Worm (Caenorhabditis elegans): ENCODE measurements around the gene nhr-50.

DNA sequence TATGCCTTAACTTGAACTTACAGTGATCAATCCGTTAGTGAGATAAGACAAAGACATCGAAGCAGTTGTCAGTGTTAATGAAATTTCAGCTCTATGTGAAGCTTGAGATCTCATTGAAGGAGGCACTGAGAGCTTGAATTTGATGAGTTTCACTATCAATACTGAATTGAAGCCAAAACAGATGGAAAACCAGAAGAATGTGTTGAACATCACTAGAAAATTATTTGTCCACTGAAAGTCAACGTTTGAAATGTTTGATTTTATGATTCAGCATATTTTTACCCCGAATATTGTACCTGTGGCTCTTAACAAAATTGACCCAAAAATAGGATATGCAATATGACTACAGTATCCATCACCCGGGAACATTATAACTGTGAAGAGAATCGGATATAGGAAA is 29.6 kb downstream of the nhr-50 start:
- TF ChIP-seq snpc-4 (tag; optimal IDR thresholded peaks at IDR 0.05): no peak
- no peak for TF ChIP-seq tbx-2 (tag; optimal IDR thresholded peaks at IDR 0.05)
- no peak for TF ChIP-seq aly-2 (tag; optimal IDR thresholded peaks at IDR 0.05)
- TF ChIP-seq fkh-10 (GFP tag; optimal IDR thresholded peaks at IDR 0.05): no peak
- TF ChIP-seq elt-1 (tag; optimal IDR thresholded peaks at IDR 0.05): no peak
- TF ChIP-seq unc-62 (GFP tag; optimal IDR thresholded peaks at IDR 0.05): no peak
- no peak for TF ChIP-seq nhr-11 (tag; optimal IDR thresholded peaks at IDR 0.05)
- TF ChIP-seq nhr-77 (tag; optimal IDR thresholded peaks at IDR 0.05): no peak
- TF ChIP-seq ceh-9 (tag; optimal IDR thresholded peaks at IDR 0.05): no peak
- TF ChIP-seq elt-3 (tag; optimal IDR thresholded peaks at IDR 0.05): no peak
- no peak for TF ChIP-seq R02D3.7 (tag; optimal IDR thresholded peaks at IDR 0.05)
- TF ChIP-seq mdl-1 (tag; optimal IDR thresholded peaks at IDR 0.05): no peak

Data from whole organism, L3 larva.